Worm (Caenorhabditis elegans) whole organism, young adult: ENCODE measurements around the gene F47D12.3.

Source experiments
- B0019.2 ChIP-seq: fragments of 200-800 bp; sonication (Bioruptor generic); conservative IDR thresholded peaks from 2 replicates; pipeline ENCODE4 v1.3.6; 2022; ENCODE audit warnings: missing genetic modification reagents, missing genetic modification characterization, missing compliant biosample characterization
- B0261.1 ChIP-seq: sonication (generic microtip); optimal IDR thresholded peaks from 2 replicates; lab custom pipeline; 2016; ENCODE audit warnings: mild to moderate bottlenecking, missing genetic modification characterization, moderate library complexity, missing compliant biosample characterization
- D2030.7 ChIP-seq: fragments of 200-800 bp; sonication (Bioruptor generic); IDR thresholded peaks from 2 replicates; pipeline ENCODE4 v1.3.6; 2022; ENCODE audit warnings: missing genetic modification reagents, missing genetic modification characterization, missing compliant biosample characterization
- F33H1.4 ChIP-seq: fragments of 200-800 bp; sonication (Bioruptor generic); IDR thresholded peaks from 2 replicates; pipeline ENCODE4 v1.3.6; 2022; ENCODE audit warnings: missing genetic modification reagents, missing genetic modification characterization, missing compliant biosample characterization
- F39B2.1 ChIP-seq: fragments of 200-800 bp; sonication (Bioruptor generic); IDR thresholded peaks from 2 replicates; pipeline ENCODE4 v1.3.6; 2022; ENCODE audit warnings: missing genetic modification reagents, missing genetic modification characterization, missing compliant biosample characterization
- T07F8.4 ChIP-seq: sonication (generic microtip); optimal IDR thresholded peaks from 2 replicates; lab custom pipeline; 2016; ENCODE audit warnings: mild to moderate bottlenecking, missing genetic modification characterization, moderate library complexity, missing compliant biosample characterization
- Y53F4B.3 ChIP-seq: fragments of 200-800 bp; sonication (Bioruptor generic); IDR thresholded peaks from 2 replicates; pipeline ENCODE4 v1.3.6; 2022; ENCODE audit warnings: missing genetic modification reagents, missing genetic modification characterization, missing compliant biosample characterization
- ama-1 ChIP-seq, 3 experiments: fragments of 150-350 bp in 1 of 3; sonication (generic microtip) in 2 of 3; optimal IDR thresholded peaks; 2 replicates each; lab custom pipeline; 2014 to 2018; ENCODE audit warnings: missing biosample characterization in 2 of 3, missing genetic modification characterization in 2 of 3, missing genetic modification reagents in 2 of 3
- aptf-2 ChIP-seq: fragments of 200-800 bp; sonication (Bioruptor generic); conservative IDR thresholded peaks from 2 replicates; pipeline ENCODE4 v1.3.6; 2022; ENCODE audit warnings: missing genetic modification reagents, missing genetic modification characterization, missing compliant biosample characterization
- bed-2 ChIP-seq: fragments of 200-800 bp; sonication (Bioruptor generic); IDR thresholded peaks from 2 replicates; pipeline ENCODE4 v1.3.6; 2022; ENCODE audit warnings: missing genetic modification reagents, missing genetic modification characterization, missing compliant biosample characterization
- cebp-1 ChIP-seq, 2 experiments: fragments of 200-800 bp in 1 of 2; sonication (Bioruptor generic) in 1 of 2; sonication (generic microtip) in 1 of 2; IDR thresholded peaks in 1 of 2; optimal IDR thresholded peaks in 1 of 2; 2 replicates each; pipeline versions ENCODE4 v1.3.6 to Lab custom; 2017 to 2022; ENCODE audit warnings: missing compliant biosample characterization in 2 of 2, missing genetic modification characterization in 2 of 2, mild to moderate bottlenecking in 1 of 2, missing genetic modification reagents in 1 of 2, moderate library complexity in 1 of 2
- ceh-40 ChIP-seq: fragments of 200-800 bp; sonication (Bioruptor generic); IDR thresholded peaks from 2 replicates; pipeline ENCODE4 v1.3.6; 2022; ENCODE audit warnings: missing genetic modification characterization, missing compliant biosample characterization
- ceh-58 ChIP-seq: fragments of 200-800 bp; sonication (Bioruptor generic); IDR thresholded peaks from 2 replicates; pipeline ENCODE4 v1.3.6; 2022; ENCODE audit warnings: missing genetic modification characterization, missing compliant biosample characterization
- die-1 ChIP-seq: sonication (generic microtip); optimal IDR thresholded peaks from 2 replicates; lab custom pipeline; 2016; ENCODE audit warnings: missing genotype, mild to moderate bottlenecking, missing genetic modification characterization, missing compliant biosample characterization
- dox-1 ChIP-seq: fragments of 200-800 bp; sonication (Bioruptor generic); IDR thresholded peaks from 2 replicates; pipeline ENCODE4 v1.3.6; 2022; ENCODE audit warnings: missing genetic modification reagents, missing genetic modification characterization, missing compliant biosample characterization
- efl-1 ChIP-seq: fragments of 150-350 bp; optimal IDR thresholded peaks from 2 replicates; lab custom pipeline; 2014; ENCODE audit warnings: missing biosample characterization, missing genetic modification reagents, missing genetic modification characterization
- egl-44 ChIP-seq: fragments of 200-800 bp; sonication (Bioruptor generic); IDR thresholded peaks from 2 replicates; pipeline ENCODE4 v1.3.6; 2022; ENCODE audit warnings: missing genetic modification reagents, missing genetic modification characterization, missing compliant biosample characterization
- him-1 ChIP-seq: sonication (generic microtip); optimal IDR thresholded peaks from 2 replicates; lab custom pipeline; 2016; ENCODE audit warnings: missing genotype, missing genetic modification reagents, missing genetic modification characterization, missing compliant biosample characterization
- hlh-26 ChIP-seq: fragments of 200-800 bp; sonication (Bioruptor generic); conservative IDR thresholded peaks from 2 replicates; pipeline ENCODE4 v1.3.6; 2022; ENCODE audit warnings: missing genetic modification reagents, missing genetic modification characterization, missing compliant biosample characterization
- hmg-1.2 ChIP-seq: fragments of 200-800 bp; sonication (Bioruptor generic); IDR thresholded peaks from 2 replicates; pipeline ENCODE4 v1.3.6; 2022; ENCODE audit warnings: missing genetic modification reagents, missing genetic modification characterization, missing compliant biosample characterization
- let-526 ChIP-seq: fragments of 200-800 bp; sonication (Bioruptor generic); IDR thresholded peaks from 2 replicates; pipeline ENCODE4 v1.3.6; 2022; ENCODE audit warnings: missing genetic modification reagents, missing genetic modification characterization, missing compliant biosample characterization
- lsl-1 ChIP-seq: fragments of 200-800 bp; sonication (Bioruptor generic); optimal IDR thresholded peaks from 2 replicates; lab custom pipeline; 2018; ENCODE audit warnings: mild to moderate bottlenecking, missing genetic modification characterization, moderate library complexity, missing compliant biosample characterization
- mcd-1 ChIP-seq: fragments of 200-800 bp; sonication (Bioruptor generic); IDR thresholded peaks from 2 replicates; pipeline ENCODE4 v1.3.6; 2022; ENCODE audit warnings: missing genetic modification reagents, missing genetic modification characterization, missing compliant biosample characterization
- nfya-2 ChIP-seq: fragments of 200-800 bp; sonication (Bioruptor generic); IDR thresholded peaks from 2 replicates; pipeline ENCODE4 v1.3.6; 2022; ENCODE audit warnings: missing genetic modification reagents, missing genetic modification characterization, missing compliant biosample characterization
- nhr-120 ChIP-seq: fragments of 200-800 bp; sonication (Bioruptor generic); IDR thresholded peaks from 2 replicates; pipeline ENCODE4 v1.3.6; 2022; ENCODE audit warnings: missing genetic modification characterization, missing compliant biosample characterization
- nhr-80 ChIP-seq: sonication (generic microtip); optimal IDR thresholded peaks from 2 replicates; lab custom pipeline; 2016; ENCODE audit warnings: missing genetic modification characterization, missing compliant biosample characterization
- pha-4 ChIP-seq: fragments of 150-350 bp; sonication (generic microtip); optimal IDR thresholded peaks from 2 replicates; lab custom pipeline; 2014; ENCODE audit warnings: missing biosample characterization, missing genetic modification reagents, missing genetic modification characterization
- rpc-1 ChIP-seq, 2 experiments: fragments of 150-350 bp in 1 of 2; sonication (generic microtip) in 1 of 2; optimal IDR thresholded peaks; 2 replicates each; lab custom pipeline; 2014 to 2018; ENCODE audit warnings: missing biosample characterization in 1 of 2, missing genetic modification characterization in 1 of 2, missing genetic modification reagents in 1 of 2, missing genotype in 1 of 2
- snpc-1.1 ChIP-seq: sonication (generic microtip); optimal IDR thresholded peaks from 2 replicates; lab custom pipeline; 2017; ENCODE audit warnings: missing genetic modification characterization, mild to moderate bottlenecking, missing compliant biosample characterization, antibody characterized with exemption, moderate library complexity, missing genotype, missing genetic modification reagents; ENCODE audit not compliant: insufficient read depth
- snpc-4 ChIP-seq, 5 experiments: fragments of 150-350 bp in 1 of 5; sonication (generic microtip) in 4 of 5; optimal IDR thresholded peaks; 2 replicates each; lab custom pipeline; 2014 to 2018; ENCODE audit warnings: missing genetic modification characterization in 5 of 5, missing biosample characterization in 3 of 5, antibody characterized with exemption in 2 of 5, mild to moderate bottlenecking in 2 of 5, missing compliant biosample characterization in 2 of 5, missing genotype in 2 of 5, moderate library complexity in 2 of 5, missing genetic modification reagents in 1 of 5
- tbx-9 ChIP-seq: sonication (generic microtip); optimal IDR thresholded peaks from 2 replicates; lab custom pipeline; 2016; ENCODE audit warnings: borderline replicate concordance, missing genetic modification characterization, inconsistent platforms, missing compliant biosample characterization
- unc-130 ChIP-seq: sonication (generic microtip); optimal IDR thresholded peaks from 2 replicates; lab custom pipeline; 2016; ENCODE audit warnings: missing genetic modification reagents, missing genetic modification characterization, missing compliant biosample characterization
- ztf-28 ChIP-seq: fragments of 200-800 bp; sonication (Bioruptor generic); IDR thresholded peaks from 2 replicates; pipeline ENCODE4 v1.3.6; 2022; ENCODE audit warnings: missing genetic modification reagents, missing genetic modification characterization, missing compliant biosample characterization

The F47D12.3 gene

ce11 chrIII:6258262-6258661, 40.0 kb upstream of the F47D12.3 start, which contains the start of gene srg-1:
Gene srg-1, minus strand, starts transcription at chrIII:6258362.
- TF ChIP-seq die-1 (tag; lab: Kevin White, UChicago) (no peak), ztf-28 (GFP tag; lab: Robert Waterston, UW) (no peak), nhr-120 (GFP tag; lab: Robert Waterston, UW) (no peak), ceh-58 (GFP tag; lab: Robert Waterston, UW) (no peak), snpc-1.1 (tag; lab: Kevin White, UChicago) (no peak), egl-44 (GFP tag; lab: Robert Waterston, UW) (no peak), nfya-2 (GFP tag; lab: Robert Waterston, UW) (no peak), bed-2 (no peak), Y53F4B.3 (GFP tag; lab: Robert Waterston, UW) (no peak), aptf-2 (no peak)

ce11 chrIII:6260115-6260514, 38.1 kb upstream of the F47D12.3 start, which contains the start of gene srg-2:
Gene srg-2, minus strand, starts transcription at chrIII:6260215.
- TF ChIP-seq nhr-80 (tag; lab: Kevin White, UChicago) (no peak), F39B2.1 (no peak), snpc-4 (GFP tag; optimal IDR thresholded peaks at IDR 0.05; lab: Kevin White, UChicago) (no peak), snpc-4 (tag; optimal IDR thresholded peaks at IDR 0.05; lab: Kevin White, UChicago) (no peak), B0019.2 (GFP tag; lab: Robert Waterston, UW) (no peak), hlh-26 (GFP tag; lab: Robert Waterston, UW) (no peak), D2030.7 (no peak), F33H1.4 (GFP tag; lab: Robert Waterston, UW) (no peak), dox-1 (GFP tag; lab: Robert Waterston, UW) (no peak), unc-130 (GFP tag; lab: Kevin White, UChicago) (no peak), B0261.1 (tag; lab: Kevin White, UChicago) (no peak), egl-44 (GFP tag; lab: Robert Waterston, UW) (no peak), ama-1 (optimal IDR thresholded peaks at IDR 0.05; lab: Kevin White, UChicago) (no peak), ama-1 (GFP tag; optimal IDR thresholded peaks at IDR 0.05; lab: Kevin White, UChicago) (no peak), T07F8.4 (tag; lab: Kevin White, UChicago) (no peak), tbx-9 (tag; lab: Kevin White, UChicago) (no peak), lsl-1 (GFP tag; lab: Kevin White, UChicago) (no peak), pha-4 (tag; lab: Kevin White, UChicago) (no peak), efl-1 (GFP tag; lab: Kevin White, UChicago) (no peak), let-526 (no peak), aptf-2 (no peak), hmg-1.2 (GFP tag; lab: Robert Waterston, UW) (no peak)
- TF ChIP-seq, all 124 proteins: peak for 0

DNA sequence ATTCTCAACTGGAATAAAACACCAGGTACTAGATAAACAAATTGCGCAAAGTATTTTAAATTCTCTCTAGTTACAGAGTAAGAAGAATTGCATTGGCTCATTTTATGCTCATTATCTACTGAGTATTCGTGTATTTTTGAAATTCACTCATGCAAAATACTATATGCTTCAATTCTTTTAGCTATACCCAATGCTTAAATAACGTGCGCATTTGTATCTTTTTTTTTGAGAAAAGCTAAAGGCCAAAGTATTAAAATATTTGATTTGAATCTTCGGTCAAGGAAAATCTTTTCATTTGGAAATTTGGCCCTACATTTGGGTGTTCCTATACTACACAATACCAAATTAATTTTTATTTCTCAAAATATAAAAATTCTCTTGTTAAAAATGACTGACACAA, 36.3 kb upstream of the F47D12.3 start, which contains the start of gene srg-4:
Gene srg-4 (minus strand): TSS at position 101 of the 400 bp plus-strand sequence.
- TF ChIP-seq cebp-1 (GFP tag; IDR thresholded peaks at IDR 0.05; lab: Robert Waterston, UW) (no peak), cebp-1 (tag; optimal IDR thresholded peaks at IDR 0.05; lab: Kevin White, UChicago) (no peak), ceh-58 (GFP tag; lab: Robert Waterston, UW) (no peak), him-1 (tag; lab: Kevin White, UChicago) (no peak), mcd-1 (GFP tag; lab: Robert Waterston, UW) (no peak)

ce11 chrIII:6264447-6264846, 33.8 kb upstream of the F47D12.3 start, which contains the start of gene srg-5:
Gene srg-5, minus strand, starts transcription at chrIII:6264547.
- TF ChIP-seq unc-130 (GFP tag; lab: Kevin White, UChicago) = no peak
- TF ChIP-seq rpc-1 (optimal IDR thresholded peaks at IDR 0.05; lab: Kevin White, UChicago) = no peak
- no peak for TF ChIP-seq rpc-1 (tag; optimal IDR thresholded peaks at IDR 0.05; lab: Kevin White, UChicago)
- TF ChIP-seq ceh-40 = no peak
